Fruit fly (Drosophila melanogaster): ENCODE measurements around the gene CASK.

The CASK gene

DNA sequence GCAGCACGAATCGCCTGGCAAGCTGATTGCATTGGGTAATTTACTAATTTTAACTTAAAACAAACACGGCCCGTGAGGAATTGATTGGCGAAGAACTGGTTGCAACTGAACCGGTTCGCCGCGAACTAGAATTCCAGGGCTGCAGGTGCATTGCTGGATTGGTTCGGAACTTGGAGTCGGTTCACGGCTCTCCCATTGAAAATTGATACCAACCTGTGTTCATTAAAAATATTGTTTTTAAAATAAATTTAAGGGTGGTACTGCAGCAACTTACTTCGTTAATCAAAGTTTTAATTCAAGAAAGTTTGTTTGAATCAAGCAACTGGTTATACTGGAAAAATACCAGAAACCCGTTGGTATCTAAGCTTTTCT lies at the start of gene CASK:
Gene CASK (minus strand): TSS at position 113 of the 372 bp plus-strand sequence.
- TF ChIP-seq rib (GFP tag; IDR thresholded peaks at IDR 0.05) (no peak), br (optimal IDR thresholded peaks at IDR 0.05) (no peak), z (GFP tag; IDR thresholded peaks at IDR 0.05) (no peak), Lhr (GFP tag; optimal IDR thresholded peaks at IDR 0.05) (peak; percentile 71), CG6654 (GFP tag; optimal IDR thresholded peaks at IDR 0.05) (no peak), onecut (GFP tag; IDR thresholded peaks at IDR 0.05) (peak; percentile 37), CG8478 (optimal IDR thresholded peaks at IDR 0.05) (no peak), Optix (GFP tag; IDR thresholded peaks at IDR 0.05) (no peak), CG17328 (GFP tag; IDR thresholded peaks at IDR 0.05) (no peak), Spps (tag; optimal IDR thresholded peaks at IDR 0.05) (no peak), CG2889 (GFP tag; IDR thresholded peaks at IDR 0.05) (no peak), Fer3 (tag; optimal IDR thresholded peaks at IDR 0.05) (no peak), CG10543 (GFP tag; optimal IDR thresholded peaks at IDR 0.05) (no peak), CG11093 (GFP tag; IDR thresholded peaks at IDR 0.05) (no peak), ranshi (GFP tag; IDR thresholded peaks at IDR 0.05) (no peak), btn (GFP tag; optimal IDR thresholded peaks at IDR 0.05) (no peak), Dp (GFP tag; optimal IDR thresholded peaks at IDR 0.05) (peak; percentile 87), Bgb (GFP tag; IDR thresholded peaks at IDR 0.05; ENCODE audit: partially characterized antibody) (peak; percentile 14; the same call in 1 of the 2 replicates), sr (GFP tag; IDR thresholded peaks at IDR 0.05) (no peak), H15 (GFP tag; IDR thresholded peaks at IDR 0.05) (no peak), Usf (GFP tag; optimal IDR thresholded peaks at IDR 0.05) (no peak), CG9727 (GFP tag; optimal IDR thresholded peaks at IDR 0.05) (no peak), stwl (tag; optimal IDR thresholded peaks at IDR 0.05) (peak; percentile 52), bab2 (GFP tag; optimal IDR thresholded peaks at IDR 0.05) (no peak), ken (GFP tag; IDR thresholded peaks at IDR 0.05) (no peak), fd96Cb (tag; optimal IDR thresholded peaks at IDR 0.05) (no peak), Chrac-16 (GFP tag; optimal IDR thresholded peaks at IDR 0.05) (no peak), Atf6 (GFP tag; IDR thresholded peaks at IDR 0.05) (no peak), CG34422 (GFP tag; IDR thresholded peaks at IDR 0.05) (no peak), Ets65A (GFP tag) (no peak), ac (GFP tag; optimal IDR thresholded peaks at IDR 0.05) (no peak), kni (GFP tag; optimal IDR thresholded peaks at IDR 0.05) (peak; percentile 9), ab (GFP tag; optimal IDR thresholded peaks at IDR 0.05) (no peak), Hr78 (GFP tag; optimal IDR thresholded peaks at IDR 0.05) (no peak), nom (GFP tag; optimal IDR thresholded peaks at IDR 0.05) (no peak), Kr (GFP tag; optimal IDR thresholded peaks at IDR 0.05) (no peak), B-H1 (GFP tag; IDR thresholded peaks at IDR 0.05) (no peak), CG30431 (GFP tag; optimal IDR thresholded peaks at IDR 0.05) (no peak), CG4730 (GFP tag; IDR thresholded peaks at IDR 0.05) (no peak), CG15479 (GFP tag; optimal IDR thresholded peaks at IDR 0.05) (no peak), Dfd (GFP tag; optimal IDR thresholded peaks at IDR 0.05) (no peak), CG18764 (GFP tag; optimal IDR thresholded peaks at IDR 0.05) (no peak), nerfin-2 (GFP tag; IDR thresholded peaks at IDR 0.05; ENCODE audit: partially characterized antibody) (no peak), vnd (GFP tag; IDR thresholded peaks at IDR 0.05; ENCODE audit: partially characterized antibody) (no peak), Fer1 (GFP tag; optimal IDR thresholded peaks at IDR 0.05) (no peak), CrebB (tag; optimal IDR thresholded peaks at IDR 0.05) (no peak), MTF-1 (GFP tag; optimal IDR thresholded peaks at IDR 0.05; ENCODE audit: borderline replicate concordance) (no peak), CG4360 (GFP tag; IDR thresholded peaks at IDR 0.05) (no peak), CG12155 (GFP tag; optimal IDR thresholded peaks at IDR 0.05) (no peak), shn (GFP tag; optimal IDR thresholded peaks at IDR 0.05) (no peak), CG9797 (GFP tag; optimal IDR thresholded peaks at IDR 0.05) (peak; percentile 85), ase (GFP tag; IDR thresholded peaks at IDR 0.05) (no peak), fd3F (GFP tag; optimal IDR thresholded peaks at IDR 0.05) (no peak)
